Worm (Caenorhabditis elegans): ENCODE measurements around the gene F31F6.1.

Gene F31F6.1

DNA sequence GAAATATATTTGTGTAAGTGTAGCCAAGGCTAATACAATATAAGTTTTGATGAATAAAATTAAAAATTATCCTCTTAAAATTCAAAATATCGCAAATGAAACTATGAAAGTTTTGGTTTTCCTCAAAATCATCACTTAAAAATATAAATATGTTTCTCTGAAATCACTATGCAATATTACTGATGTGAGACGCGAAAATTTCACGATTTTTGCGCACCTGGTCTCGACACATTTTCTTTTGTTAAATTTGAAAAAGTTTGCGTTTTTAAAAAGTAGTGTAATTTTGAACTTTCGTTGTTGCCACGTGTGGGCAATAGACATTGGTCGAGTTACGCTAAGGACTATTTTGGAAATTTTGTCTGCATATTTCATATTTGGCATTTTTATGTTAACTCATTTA lies 39.3 kb downstream of the F31F6.1 start:
- no peak for TF ChIP-seq ceh-43 (GFP tag; optimal IDR thresholded peaks at IDR 0.05)
- TF ChIP-seq nhr-12 (tag; optimal IDR thresholded peaks at IDR 0.05) = no peak
- TF ChIP-seq unc-120 (tag; optimal IDR thresholded peaks at IDR 0.05; ENCODE audit: poor library complexity, severe bottlenecking) = no peak
- no peak for TF ChIP-seq zip-8 (tag; optimal IDR thresholded peaks at IDR 0.05)
- TF ChIP-seq pha-4 (tag; optimal IDR thresholded peaks at IDR 0.05) = no peak
- TF ChIP-seq mab-5 (tag; optimal IDR thresholded peaks at IDR 0.05) = no peak
- TF ChIP-seq elt-1 (tag; optimal IDR thresholded peaks at IDR 0.05; ENCODE audit: borderline replicate concordance, insufficient read depth) = no peak
- TF ChIP-seq snpc-4 (tag; optimal IDR thresholded peaks at IDR 0.05) = no peak

ce11 chrX:14824490-14825050 lies 43.5 kb downstream of the F31F6.1 start, which contains the start of gene mbk-1:
Gene mbk-1 (minus strand): TSS chrX:14824540.
- TF ChIP-seq nhr-237 (tag; optimal IDR thresholded peaks at IDR 0.05) = peak; percentile 50
- TF ChIP-seq hlh-1 (tag; optimal IDR thresholded peaks at IDR 0.05) = peak; percentile 78
- TF ChIP-seq lin-13 (tag; optimal IDR thresholded peaks at IDR 0.05) = no peak
- peak; percentile 63 for TF ChIP-seq ces-1 (GFP tag; optimal IDR thresholded peaks at IDR 0.05)
- no peak for TF ChIP-seq snpc-4 (tag; optimal IDR thresholded peaks at IDR 0.05)
- peak; percentile 69 for TF ChIP-seq ceh-39 (tag; optimal IDR thresholded peaks at IDR 0.05)
- peak; percentile 10 for TF ChIP-seq lsy-2 (tag; optimal IDR thresholded peaks at IDR 0.05)
- peak; percentile 40 for TF ChIP-seq elt-3 (tag; optimal IDR thresholded peaks at IDR 0.05)
- peak; percentile 45 for TF ChIP-seq nhr-2 (tag; optimal IDR thresholded peaks at IDR 0.05)
- TF ChIP-seq unc-120 (tag; optimal IDR thresholded peaks at IDR 0.05; ENCODE audit: poor library complexity, severe bottlenecking) = no peak
- TF ChIP-seq nhr-76 (tag; optimal IDR thresholded peaks at IDR 0.05) = no peak
- TF ChIP-seq unc-62 (GFP tag; optimal IDR thresholded peaks at IDR 0.05) = peak; percentile 17
- TF ChIP-seq unc-39 (tag; optimal IDR thresholded peaks at IDR 0.05) = no peak
- TF ChIP-seq mep-1 (tag; optimal IDR thresholded peaks at IDR 0.05) = peak; percentile 43
- no peak for TF ChIP-seq cnd-1 (tag; optimal IDR thresholded peaks at IDR 0.05)
- TF ChIP-seq sptf-1 (tag; optimal IDR thresholded peaks at IDR 0.05) = peak; percentile 46

DNA sequence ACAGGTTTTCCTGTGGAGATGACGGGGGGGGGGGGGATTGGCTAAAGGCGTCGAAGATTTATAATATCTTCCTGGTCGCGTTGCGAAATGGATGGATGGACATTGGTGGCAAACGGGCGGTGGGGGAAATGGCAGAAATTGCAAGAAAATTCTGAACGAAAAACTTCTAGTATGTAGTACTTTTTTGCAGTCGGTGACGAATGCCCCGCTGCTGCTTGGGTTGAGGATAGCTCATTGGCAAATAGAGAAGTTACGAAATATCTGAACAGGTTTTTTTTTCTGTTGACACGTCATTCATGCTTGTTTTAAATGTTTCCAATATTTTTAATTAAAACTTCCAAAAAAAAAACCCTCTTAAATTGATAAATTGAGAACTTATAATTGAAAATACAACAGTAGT lies 48.6 kb downstream of the F31F6.1 start:
- no peak for TF ChIP-seq nhr-76 (tag; optimal IDR thresholded peaks at IDR 0.05)
- no peak for TF ChIP-seq sem-2 (GFP tag; optimal IDR thresholded peaks at IDR 0.05)
- TF ChIP-seq ham-2 (GFP tag; optimal IDR thresholded peaks at IDR 0.05) = no peak
- no peak for TF ChIP-seq nhr-28 (tag; optimal IDR thresholded peaks at IDR 0.05)
- no peak for TF ChIP-seq pha-4 (tag; optimal IDR thresholded peaks at IDR 0.05)
- no peak for TF ChIP-seq ceh-43 (GFP tag; optimal IDR thresholded peaks at IDR 0.05)

DNA sequence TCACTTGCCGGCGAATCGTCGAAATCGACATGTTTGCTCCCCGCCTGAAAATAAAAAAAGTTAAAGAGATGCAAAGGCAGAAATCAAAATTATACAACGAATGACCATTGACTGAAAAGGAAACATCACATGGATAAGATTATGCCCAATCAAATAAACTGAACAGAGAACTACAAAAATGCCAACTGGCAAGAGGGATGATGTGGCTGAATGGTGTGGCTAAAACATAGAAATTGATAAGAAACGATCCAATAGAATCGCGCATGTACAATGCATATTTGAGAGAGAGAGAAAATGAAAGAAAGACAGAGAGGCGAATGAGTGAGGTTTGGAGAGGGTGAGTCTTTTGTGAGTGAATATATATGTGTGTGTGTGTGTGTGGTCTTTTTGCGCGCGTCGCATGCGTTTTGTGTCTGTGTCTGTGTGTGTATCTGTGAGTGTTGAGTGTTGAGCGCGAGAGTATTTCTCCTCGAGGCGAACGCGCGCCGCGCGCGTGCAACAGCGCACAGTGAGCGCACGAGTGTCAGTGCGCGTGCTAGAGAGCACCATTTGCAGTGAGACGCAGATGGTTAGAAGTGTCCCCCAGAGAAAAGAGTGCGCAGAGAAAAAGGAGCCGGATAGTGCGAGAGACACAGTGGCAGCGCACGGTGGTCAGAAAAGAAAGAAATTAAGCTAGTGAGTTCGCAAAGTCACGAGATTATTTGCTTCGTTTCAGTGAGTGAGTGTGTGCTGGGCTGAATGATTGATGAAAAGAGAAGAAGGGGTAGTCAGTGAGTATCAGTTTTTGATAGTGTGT lies 49.4 kb downstream of the F31F6.1 start, which contains the start of gene epn-1:
epn-1 (minus strand) TSS at position 51 of the 796 bp plus-strand sequence.
- TF ChIP-seq tbx-8 (GFP tag; optimal IDR thresholded peaks at IDR 0.05) = no peak
- no peak for TF ChIP-seq blmp-1 (tag; optimal IDR thresholded peaks at IDR 0.05)
- peak; percentile 95 for TF ChIP-seq mep-1 (tag; optimal IDR thresholded peaks at IDR 0.05)
- peak; percentile 83 for TF ChIP-seq mls-2 (tag; optimal IDR thresholded peaks at IDR 0.05)
- no peak for TF ChIP-seq ceh-83 (GFP tag; optimal IDR thresholded peaks at IDR 0.05)
- TF ChIP-seq bed-3 (GFP tag; optimal IDR thresholded peaks at IDR 0.05) = peak; percentile 20
- TF ChIP-seq unc-120 (tag; optimal IDR thresholded peaks at IDR 0.05; ENCODE audit: poor library complexity, severe bottlenecking) = peak; percentile 62
- TF ChIP-seq unc-62 (GFP tag; optimal IDR thresholded peaks at IDR 0.05) = peak; percentile 93
- peak; percentile 85 for TF ChIP-seq hlh-1 (tag; optimal IDR thresholded peaks at IDR 0.05)
- peak; percentile 31 for TF ChIP-seq elt-1 (tag; optimal IDR thresholded peaks at IDR 0.05; ENCODE audit: borderline replicate concordance, insufficient read depth)
- TF ChIP-seq nhr-12 (tag; optimal IDR thresholded peaks at IDR 0.05) = peak; percentile 59
- TF ChIP-seq snpc-4 (tag; optimal IDR thresholded peaks at IDR 0.05) = no peak
- TF ChIP-seq flh-1 (GFP tag; optimal IDR thresholded peaks at IDR 0.05) = no peak
- TF ChIP-seq ztf-11 (tag; optimal IDR thresholded peaks at IDR 0.05) = peak; percentile 87
- no peak for TF ChIP-seq zip-8 (tag; optimal IDR thresholded peaks at IDR 0.05)
- TF ChIP-seq nhr-76 (tag; optimal IDR thresholded peaks at IDR 0.05) = no peak
- TF ChIP-seq cnd-1 (tag; optimal IDR thresholded peaks at IDR 0.05) = peak; percentile 71
- TF ChIP-seq mab-5 (tag; optimal IDR thresholded peaks at IDR 0.05) = peak; percentile 60
- peak; percentile 26 for TF ChIP-seq lsy-2 (tag; optimal IDR thresholded peaks at IDR 0.05)
- TF ChIP-seq ceh-39 (tag; optimal IDR thresholded peaks at IDR 0.05) = peak; percentile 90
- no peak for TF ChIP-seq lin-32 (GFP tag; optimal IDR thresholded peaks at IDR 0.05)
- TF ChIP-seq unc-39 (tag; optimal IDR thresholded peaks at IDR 0.05) = no peak
- TF ChIP-seq lin-13 (tag; optimal IDR thresholded peaks at IDR 0.05) = peak; percentile 63
- no peak for TF ChIP-seq sem-2 (GFP tag; optimal IDR thresholded peaks at IDR 0.05)
- peak; percentile 83 for TF ChIP-seq M03D4.4 (tag; optimal IDR thresholded peaks at IDR 0.05)
- peak; percentile 91 for TF ChIP-seq ham-2 (GFP tag; optimal IDR thresholded peaks at IDR 0.05)
- TF ChIP-seq drap-1 (GFP tag; optimal IDR thresholded peaks at IDR 0.05) = peak; percentile 81
- peak; percentile 52 for TF ChIP-seq nhr-2 (tag; optimal IDR thresholded peaks at IDR 0.05)
- TF ChIP-seq sptf-1 (tag; optimal IDR thresholded peaks at IDR 0.05) = peak; percentile 89
- peak; percentile 81 for TF ChIP-seq nhr-237 (tag; optimal IDR thresholded peaks at IDR 0.05)
- peak; percentile 88 for TF ChIP-seq pha-4 (tag; optimal IDR thresholded peaks at IDR 0.05)
- peak; percentile 81 for TF ChIP-seq ces-1 (GFP tag; optimal IDR thresholded peaks at IDR 0.05)
- no peak for TF ChIP-seq nhr-28 (tag; optimal IDR thresholded peaks at IDR 0.05)
- TF ChIP-seq elt-3 (tag; optimal IDR thresholded peaks at IDR 0.05) = peak; percentile 22
- TF ChIP-seq ceh-43 (GFP tag; optimal IDR thresholded peaks at IDR 0.05) = peak; percentile 63
